Worm (Caenorhabditis elegans) whole organism, L1 larva: ENCODE data around the gene str-231.

Experiments
- C16A3.4 ChIP-seq: fragments of 150-350 bp; optimal IDR thresholded peaks from 2 replicates; lab custom pipeline; 2014; ENCODE audit warnings: missing biosample characterization, missing genetic modification characterization
- F16B12.6 ChIP-seq: fragments of 150-350 bp; optimal IDR thresholded peaks from 2 replicates; lab custom pipeline; 2014; ENCODE audit warnings: missing biosample characterization, missing genetic modification characterization
- Y116A8C.19 ChIP-seq: sonication (generic microtip); optimal IDR thresholded peaks from 2 replicates; lab custom pipeline; 2016; ENCODE audit warnings: missing compliant biosample characterization, missing genetic modification characterization, borderline replicate concordance
- aha-1 ChIP-seq: fragments of 150-350 bp; optimal IDR thresholded peaks from 2 replicates; lab custom pipeline; 2014; ENCODE audit warnings: missing biosample characterization, missing genetic modification characterization
- alr-1 ChIP-seq: fragments of 200-800 bp; sonication (Bioruptor generic); optimal IDR thresholded peaks from 2 replicates; lab custom pipeline; 2018; ENCODE audit warnings: borderline replicate concordance, mild to moderate bottlenecking, missing genetic modification characterization, missing compliant biosample characterization
- aly-2 ChIP-seq: fragments of 150-350 bp; optimal IDR thresholded peaks from 2 replicates; lab custom pipeline; 2014; ENCODE audit warnings: missing biosample characterization, missing genetic modification characterization
- ceh-8 ChIP-seq: fragments of 200-800 bp; sonication (Bioruptor generic); optimal IDR thresholded peaks from 2 replicates; lab custom pipeline; 2018; ENCODE audit warnings: mild to moderate bottlenecking, missing genetic modification characterization, moderate library complexity, missing compliant biosample characterization
- ceh-82 ChIP-seq, 3 experiments: fragments of 150-350 bp in 1 of 3; sonication (generic microtip) in 2 of 3; optimal IDR thresholded peaks; 2 replicates each; lab custom pipeline; 2014 to 2017; ENCODE audit warnings: missing biosample characterization in 3 of 3, missing genetic modification characterization in 3 of 3
- ceh-90 ChIP-seq: sonication (generic microtip); optimal IDR thresholded peaks from 2 replicates; lab custom pipeline; 2016; ENCODE audit warnings: missing genetic modification characterization, missing compliant biosample characterization
- dpl-1 ChIP-seq, 3 experiments: fragments of 150-350 bp in 2 of 3; sonication (generic microtip) in 1 of 3; optimal IDR thresholded peaks; 2 replicates each; lab custom pipeline; 2014 to 2017; ENCODE audit warnings: missing biosample characterization in 3 of 3, missing genetic modification characterization in 3 of 3, missing genetic modification reagents in 3 of 3
- dsc-1 ChIP-seq: sonication (generic microtip); optimal IDR thresholded peaks from 2 replicates; lab custom pipeline; 2016; ENCODE audit warnings: mild to moderate bottlenecking, missing genetic modification characterization, missing compliant biosample characterization
- efl-1 ChIP-seq, 4 experiments: fragments of 150-350 bp; optimal IDR thresholded peaks in 3 of 4; peaks in 1 of 4; 1 replicate in 1 of 4; 2 replicates in 3 of 4; lab custom pipeline; 2014; ENCODE audit warnings: missing biosample characterization in 2 of 4, missing genetic modification characterization in 2 of 4, missing genetic modification reagents in 2 of 4
- efl-3 ChIP-seq: fragments of 200-800 bp; sonication (Bioruptor generic); optimal IDR thresholded peaks from 2 replicates; lab custom pipeline; 2018; ENCODE audit warnings: mild to moderate bottlenecking, missing genetic modification characterization, missing compliant biosample characterization
- egl-13 ChIP-seq: sonication (generic microtip); optimal IDR thresholded peaks from 2 replicates; lab custom pipeline; 2016; ENCODE audit warnings: missing genotype, missing genetic modification reagents, missing genetic modification characterization, missing compliant biosample characterization
- egl-27 ChIP-seq, 2 experiments: fragments of 150-350 bp in 1 of 2; sonication (generic microtip); optimal IDR thresholded peaks; 3 replicates each; lab custom pipeline; 2017 to 2018; ENCODE audit warnings: missing biosample characterization in 2 of 2, missing genetic modification characterization in 2 of 2, missing genetic modification reagents in 2 of 2
- fkh-10 ChIP-seq: sonication (generic microtip); optimal IDR thresholded peaks from 2 replicates; lab custom pipeline; 2017; ENCODE audit warnings: missing biosample characterization, missing genetic modification reagents, missing genetic modification characterization
- fkh-8 ChIP-seq: sonication (generic microtip); optimal IDR thresholded peaks from 2 replicates; lab custom pipeline; 2016; ENCODE audit warnings: mild to moderate bottlenecking, missing genetic modification characterization, missing compliant biosample characterization
- fos-1 ChIP-seq: fragments of 150-350 bp; optimal IDR thresholded peaks from 2 replicates; lab custom pipeline; 2014; ENCODE audit warnings: missing biosample characterization, missing genetic modification characterization
- grh-1 ChIP-seq: fragments of 200-800 bp; sonication (Bioruptor generic); IDR thresholded peaks from 2 replicates; pipeline ENCODE4 v1.3.6; 2022; ENCODE audit warnings: missing genetic modification reagents, missing genetic modification characterization, missing compliant biosample characterization
- isw-1 ChIP-seq: fragments of 200-800 bp; sonication (Bioruptor generic); IDR thresholded peaks from 2 replicates; pipeline ENCODE4 v1.3.6; 2022; ENCODE audit warnings: missing genetic modification characterization, missing compliant biosample characterization
- lin-13 ChIP-seq: fragments of 150-350 bp; optimal IDR thresholded peaks from 2 replicates; lab custom pipeline; 2014; ENCODE audit warnings: missing biosample characterization, missing genetic modification reagents, missing genetic modification characterization
- lin-14 ChIP-seq: fragments of 200-800 bp; sonication (Bioruptor generic); optimal IDR thresholded peaks from 2 replicates; lab custom pipeline; 2018; ENCODE audit warnings: mild to moderate bottlenecking, missing genetic modification characterization, moderate library complexity, missing compliant biosample characterization
- lin-39 ChIP-seq: fragments of 150-350 bp; optimal IDR thresholded peaks from 2 replicates; lab custom pipeline; 2014; ENCODE audit warnings: missing biosample characterization, missing genetic modification reagents, missing genetic modification characterization
- lir-3 ChIP-seq: sonication (generic microtip); optimal IDR thresholded peaks from 2 replicates; lab custom pipeline; 2016; ENCODE audit warnings: mild to moderate bottlenecking, missing genetic modification characterization, moderate library complexity, missing compliant biosample characterization; ENCODE audit not compliant: poor library complexity
- lsy-2 ChIP-seq, 2 experiments: fragments of 150-350 bp; optimal IDR thresholded peaks; 2 replicates each; lab custom pipeline; 2014; ENCODE audit warnings: missing biosample characterization in 2 of 2, missing genetic modification characterization in 2 of 2
- mef-2 ChIP-seq: fragments of 150-350 bp; optimal IDR thresholded peaks from 2 replicates; lab custom pipeline; 2014; ENCODE audit warnings: missing biosample characterization, missing genetic modification characterization
- mep-1 ChIP-seq: fragments of 150-350 bp; optimal IDR thresholded peaks from 2 replicates; lab custom pipeline; 2014; ENCODE audit warnings: missing biosample characterization, missing genetic modification characterization
- nhr-12 ChIP-seq: sonication (generic microtip); optimal IDR thresholded peaks from 2 replicates; lab custom pipeline; 2017; ENCODE audit warnings: missing biosample characterization, missing genetic modification characterization
- nhr-20 ChIP-seq: sonication (generic microtip); optimal IDR thresholded peaks from 2 replicates; lab custom pipeline; 2016; ENCODE audit warnings: mild to moderate bottlenecking, missing genetic modification characterization, missing compliant biosample characterization
- nhr-237 ChIP-seq: fragments of 150-350 bp; optimal IDR thresholded peaks from 2 replicates; lab custom pipeline; 2014; ENCODE audit warnings: missing biosample characterization, missing genetic modification characterization
- nhr-71 ChIP-seq: sonication (generic microtip); optimal IDR thresholded peaks from 2 replicates; lab custom pipeline; 2016; ENCODE audit warnings: mild to moderate bottlenecking, missing genetic modification characterization, moderate library complexity, missing compliant biosample characterization
- nhr-76 ChIP-seq: sonication (generic microtip); optimal IDR thresholded peaks from 2 replicates; lab custom pipeline; 2017; ENCODE audit warnings: missing biosample characterization, missing genetic modification characterization
- nhr-77 ChIP-seq: fragments of 150-350 bp; optimal IDR thresholded peaks from 2 replicates; lab custom pipeline; 2014; ENCODE audit warnings: missing biosample characterization, missing genetic modification characterization
- nhr-84 ChIP-seq: sonication (generic microtip); optimal IDR thresholded peaks from 2 replicates; lab custom pipeline; 2017; ENCODE audit warnings: missing biosample characterization, missing genetic modification characterization
- nhr-85 ChIP-seq: sonication (generic microtip); peaks from one replicate; lab custom pipeline; 2016; ENCODE audit warnings: missing genetic modification characterization, inconsistent platforms, missing compliant biosample characterization
- nhr-90 ChIP-seq: sonication (generic microtip); optimal IDR thresholded peaks from 2 replicates; lab custom pipeline; 2016; ENCODE audit warnings: mild to moderate bottlenecking, missing genetic modification characterization, missing compliant biosample characterization; ENCODE audit not compliant: poor library complexity
- pax-3 ChIP-seq: fragments of 200-800 bp; sonication (Bioruptor generic); optimal IDR thresholded peaks from 2 replicates; lab custom pipeline; 2018; ENCODE audit warnings: mild to moderate bottlenecking, missing genetic modification characterization, moderate library complexity, missing compliant biosample characterization
- pqm-1 ChIP-seq: sonication (generic microtip); optimal IDR thresholded peaks from 3 replicates; lab custom pipeline; 2017; ENCODE audit warnings: missing biosample characterization, missing genetic modification characterization
- snpc-4 ChIP-seq: fragments of 150-350 bp; optimal IDR thresholded peaks from 2 replicates; lab custom pipeline; 2014; ENCODE audit warnings: missing biosample characterization, missing genetic modification characterization
- snu-23 ChIP-seq: sonication (generic microtip); optimal IDR thresholded peaks from 2 replicates; lab custom pipeline; 2016; ENCODE audit warnings: missing genetic modification characterization, missing compliant biosample characterization
- sup-37 ChIP-seq: fragments of 200-800 bp; sonication (Bioruptor generic); optimal IDR thresholded peaks from 2 replicates; lab custom pipeline; 2018; ENCODE audit warnings: mild to moderate bottlenecking, missing genetic modification characterization, missing compliant biosample characterization
- swsn-7 ChIP-seq: sonication (generic microtip); optimal IDR thresholded peaks from 2 replicates; lab custom pipeline; 2016; ENCODE audit warnings: missing genetic modification characterization, missing compliant biosample characterization
- unc-130 ChIP-seq: fragments of 150-350 bp; optimal IDR thresholded peaks from 2 replicates; lab custom pipeline; 2017; ENCODE audit warnings: missing biosample characterization, missing genetic modification characterization, inconsistent platforms
- unc-62 ChIP-seq: fragments of 150-350 bp; optimal IDR thresholded peaks from 2 replicates; lab custom pipeline; 2014; ENCODE audit warnings: missing biosample characterization, missing genetic modification reagents, missing genetic modification characterization
- unc-98 ChIP-seq: fragments of 200-800 bp; sonication (Bioruptor generic); IDR thresholded peaks from 2 replicates; pipeline ENCODE4 v1.3.6; 2022; ENCODE audit warnings: missing genetic modification characterization, missing compliant biosample characterization
- vab-15 ChIP-seq: sonication (generic microtip); optimal IDR thresholded peaks from 2 replicates; lab custom pipeline; 2017; ENCODE audit warnings: missing genotype, mild to moderate bottlenecking, missing genetic modification characterization, missing compliant biosample characterization
- xbp-1 ChIP-seq: sonication (generic microtip); optimal IDR thresholded peaks from 2 replicates; lab custom pipeline; 2016; ENCODE audit warnings: missing genetic modification characterization, missing compliant biosample characterization
- ztf-11 ChIP-seq, 2 experiments: sonication (generic microtip); optimal IDR thresholded peaks; 2 replicates each; lab custom pipeline; 2016 to 2017; ENCODE audit warnings: missing genetic modification characterization in 2 of 2, missing biosample characterization in 1 of 2, missing compliant biosample characterization in 1 of 2
- ztf-4 ChIP-seq: fragments of 150-350 bp; optimal IDR thresholded peaks from 2 replicates; lab custom pipeline; 2014; ENCODE audit warnings: missing biosample characterization, missing genetic modification characterization

The str-231 gene

ce11 chrV:15967542-15967941 is 39.9 kb downstream of the str-231 start, which contains the start of gene sri-1:
Gene sri-1, minus strand, starts transcription at chrV:15967642.
- TF ChIP-seq unc-98 (GFP tag; lab: Robert Waterston, UW) (no peak), sup-37 (GFP tag; lab: Kevin White, UChicago) (no peak), ceh-8 (GFP tag; lab: Kevin White, UChicago) (no peak), unc-130 (tag; lab: Kevin White, UChicago) (no peak), fos-1 (tag; lab: Kevin White, UChicago) (no peak)

- no peak for TF ChIP-seq nhr-77 (tag; lab: Kevin White, UChicago)
- TF ChIP-seq fkh-8 (tag; lab: Kevin White, UChicago), result peak; percentile 39
- TF ChIP-seq, all 84 proteins: peak for 1
Observed at ce11 chrV:15965114-15965513, 42.3 kb downstream of the str-231 start, which contains the start of gene sri-2. Gene sri-2, minus strand, starts transcription at chrV:15965214.

- no peak for TF ChIP-seq nhr-12 (tag; lab: Kevin White, UChicago)
- TF ChIP-seq efl-1 (optimal IDR thresholded peaks at IDR 0.05; lab: Kevin White, UChicago), result peak; percentile 35 to 41
- TF ChIP-seq efl-1 (GFP tag; optimal IDR thresholded peaks at IDR 0.05 in 1 of 2; lab: Kevin White, UChicago), result peak in 1 of 2 experiments; percentile 82
- TF ChIP-seq lir-3 (tag; lab: Kevin White, UChicago), result no peak
- TF ChIP-seq grh-1, result no peak
- no peak for TF ChIP-seq F16B12.6 (tag; lab: Kevin White, UChicago)
- TF ChIP-seq nhr-237, result no peak
- TF ChIP-seq lin-13 (GFP tag; lab: Kevin White, UChicago), result no peak
- peak; percentile 13 to 14 for TF ChIP-seq lsy-2 (tag; optimal IDR thresholded peaks at IDR 0.05; lab: Kevin White, UChicago)
- TF ChIP-seq swsn-7 (tag; lab: Kevin White, UChicago), result no peak
- TF ChIP-seq ceh-90 (tag; lab: Kevin White, UChicago), result no peak
- no peak for TF ChIP-seq dpl-1 (GFP tag; optimal IDR thresholded peaks at IDR 0.05; lab: Kevin White, UChicago)
- no peak for TF ChIP-seq efl-3 (GFP tag; lab: Kevin White, UChicago)
- TF ChIP-seq aha-1, result no peak
- no peak for TF ChIP-seq snu-23 (GFP tag; lab: Kevin White, UChicago)
- no peak for TF ChIP-seq xbp-1 (tag; lab: Kevin White, UChicago)
- no peak for TF ChIP-seq pqm-1 (tag; lab: Kevin White, UChicago)
- no peak for TF ChIP-seq lin-39 (tag; lab: Kevin White, UChicago)
- no peak for TF ChIP-seq snpc-4 (tag; lab: Kevin White, UChicago)
- no peak for TF ChIP-seq egl-27 (tag; optimal IDR thresholded peaks at IDR 0.05; lab: Kevin White, UChicago)
- TF ChIP-seq fkh-10 (GFP tag; lab: Kevin White, UChicago), result no peak
- TF ChIP-seq ztf-4 (tag; lab: Kevin White, UChicago), result no peak
- no peak for TF ChIP-seq vab-15
- TF ChIP-seq ztf-11 (tag; optimal IDR thresholded peaks at IDR 0.05; lab: Kevin White, UChicago), result no peak
- TF ChIP-seq dsc-1 (tag; lab: Kevin White, UChicago), result no peak
- TF ChIP-seq C16A3.4 (tag; lab: Kevin White, UChicago), result no peak
- no peak for TF ChIP-seq unc-62
- TF ChIP-seq nhr-76 (tag; lab: Kevin White, UChicago), result no peak
- no peak for TF ChIP-seq Y116A8C.19 (tag; lab: Kevin White, UChicago)
- no peak for TF ChIP-seq egl-13 (tag; lab: Kevin White, UChicago)
- TF ChIP-seq lin-14 (GFP tag; lab: Kevin White, UChicago), result peak; percentile 55
- TF ChIP-seq alr-1 (tag; lab: Kevin White, UChicago), result no peak
- TF ChIP-seq mef-2 (tag; lab: Kevin White, UChicago), result no peak
- TF ChIP-seq isw-1, result no peak
- no peak for TF ChIP-seq nhr-84 (tag; lab: Kevin White, UChicago)
- no peak for TF ChIP-seq ceh-8 (GFP tag; lab: Kevin White, UChicago)
- no peak for TF ChIP-seq sup-37 (GFP tag; lab: Kevin White, UChicago)
- no peak for TF ChIP-seq nhr-90
- no peak for TF ChIP-seq nhr-71
- TF ChIP-seq ceh-82 (tag; optimal IDR thresholded peaks at IDR 0.05; lab: Kevin White, UChicago), result no peak
- TF ChIP-seq pax-3 (tag; lab: Kevin White, UChicago), result no peak
- peak; percentile 8 for TF ChIP-seq mep-1
- TF ChIP-seq aly-2 (tag; lab: Kevin White, UChicago), result no peak
- TF ChIP-seq nhr-85 (tag; lab: Kevin White, UChicago), result peak; percentile 87
- TF ChIP-seq nhr-20 (tag; lab: Kevin White, UChicago), result peak; percentile 53
Observed at ce11 chrV:15959456-15959855, 47.9 kb downstream of the str-231 start.
